Worm (Caenorhabditis elegans) whole organism, young adult: Measurements from ENCODE around the gene F42A10.5.

ENCODE experiments used
- ama-1 ChIP-seq, 3 experiments: fragments of 150-350 bp in 1 of 3; sonication (generic microtip) in 2 of 3; optimal IDR thresholded peaks; 2 replicates each; lab custom pipeline; 2014 to 2018; ENCODE audit warnings: missing biosample characterization in 2 of 3, missing genetic modification characterization in 2 of 3, missing genetic modification reagents in 2 of 3
- him-1 ChIP-seq: sonication (generic microtip); optimal IDR thresholded peaks from 2 replicates; lab custom pipeline; 2016; ENCODE audit warnings: missing genotype, missing genetic modification reagents, missing genetic modification characterization, missing compliant biosample characterization
- rpc-1 ChIP-seq, 2 experiments: fragments of 150-350 bp in 1 of 2; sonication (generic microtip) in 1 of 2; optimal IDR thresholded peaks; 2 replicates each; lab custom pipeline; 2014 to 2018; ENCODE audit warnings: missing biosample characterization in 1 of 2, missing genetic modification characterization in 1 of 2, missing genetic modification reagents in 1 of 2, missing genotype in 1 of 2
- snpc-3.4 ChIP-seq: sonication (generic microtip); optimal IDR thresholded peaks from 2 replicates; lab custom pipeline; 2017; ENCODE audit warnings: missing genetic modification characterization, mild to moderate bottlenecking, missing compliant biosample characterization, antibody characterized with exemption, moderate library complexity, missing genotype, missing genetic modification reagents
- tbx-9 ChIP-seq: sonication (generic microtip); optimal IDR thresholded peaks from 2 replicates; lab custom pipeline; 2016; ENCODE audit warnings: borderline replicate concordance, missing genetic modification characterization, inconsistent platforms, missing compliant biosample characterization
- tlf-1 ChIP-seq: fragments of 200-800 bp; sonication (Bioruptor generic); optimal IDR thresholded peaks from 2 replicates; lab custom pipeline; 2018; ENCODE audit warnings: mild to moderate bottlenecking, missing genetic modification characterization, missing compliant biosample characterization
- unc-62 ChIP-seq: fragments of 150-350 bp; optimal IDR thresholded peaks from 2 replicates; lab custom pipeline; 2014; ENCODE audit warnings: missing biosample characterization, missing genetic modification reagents, missing genetic modification characterization
- zim-3 ChIP-seq: sonication (generic microtip); optimal IDR thresholded peaks from 2 replicates; lab custom pipeline; 2017; ENCODE audit warnings: mild to moderate bottlenecking, missing genetic modification characterization, moderate library complexity, missing compliant biosample characterization

DNA sequence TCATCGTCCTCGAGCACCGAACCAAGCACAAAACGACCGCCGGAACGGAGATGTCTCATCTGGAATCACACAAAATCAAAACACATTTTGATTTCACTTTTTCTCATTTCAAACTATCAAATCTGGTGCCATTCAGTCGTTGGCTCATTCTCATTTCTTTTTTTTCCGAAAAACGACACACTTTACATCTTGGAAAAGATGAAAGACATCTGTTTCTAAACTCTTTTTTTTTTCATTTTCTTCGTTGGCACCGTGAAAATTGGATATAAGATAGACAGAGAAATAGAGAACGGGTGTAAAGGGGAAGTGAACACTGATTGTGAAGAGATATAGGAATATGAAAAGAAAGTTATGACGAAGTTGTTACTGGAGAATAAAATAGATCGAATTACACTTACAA is 17.5 kb downstream of the F42A10.5 start:
- TF ChIP-seq zim-3 (tag; lab: Kevin White, UChicago) (no peak), rpc-1 (optimal IDR thresholded peaks at IDR 0.05; lab: Kevin White, UChicago) (no peak), rpc-1 (tag; optimal IDR thresholded peaks at IDR 0.05; lab: Kevin White, UChicago) (no peak), tlf-1 (no peak), ama-1 (optimal IDR thresholded peaks at IDR 0.05; lab: Kevin White, UChicago) (no peak), ama-1 (GFP tag; optimal IDR thresholded peaks at IDR 0.05; lab: Kevin White, UChicago) (no peak), snpc-3.4 (no peak), him-1 (tag; lab: Kevin White, UChicago) (no peak), tbx-9 (tag; lab: Kevin White, UChicago) (no peak), unc-62 (no peak)
